Worm (Caenorhabditis elegans) whole organism, late embryonic: ENCODE results near the gene cee-1.

Source experiments
- ceh-31 ChIP-seq: sonication (generic microtip); optimal IDR thresholded peaks from 2 replicates; lab custom pipeline; 2016; ENCODE audit warnings: missing genetic modification characterization, missing compliant biosample characterization
- elt-2 ChIP-seq: sonication (generic microtip); optimal IDR thresholded peaks from 2 replicates; lab custom pipeline; 2016; ENCODE audit warnings: missing genetic modification reagents, missing genetic modification characterization, missing compliant biosample characterization
- hlh-30 ChIP-seq: sonication (generic microtip); optimal IDR thresholded peaks from 2 replicates; lab custom pipeline; 2017; ENCODE audit warnings: antibody characterized with exemption, missing genetic modification characterization, missing compliant biosample characterization; ENCODE audit not compliant: insufficient read depth
- madf-2 ChIP-seq: sonication (generic microtip); optimal IDR thresholded peaks from 2 replicates; lab custom pipeline; 2017; ENCODE audit warnings: missing genetic modification characterization, missing compliant biosample characterization

DNA sequence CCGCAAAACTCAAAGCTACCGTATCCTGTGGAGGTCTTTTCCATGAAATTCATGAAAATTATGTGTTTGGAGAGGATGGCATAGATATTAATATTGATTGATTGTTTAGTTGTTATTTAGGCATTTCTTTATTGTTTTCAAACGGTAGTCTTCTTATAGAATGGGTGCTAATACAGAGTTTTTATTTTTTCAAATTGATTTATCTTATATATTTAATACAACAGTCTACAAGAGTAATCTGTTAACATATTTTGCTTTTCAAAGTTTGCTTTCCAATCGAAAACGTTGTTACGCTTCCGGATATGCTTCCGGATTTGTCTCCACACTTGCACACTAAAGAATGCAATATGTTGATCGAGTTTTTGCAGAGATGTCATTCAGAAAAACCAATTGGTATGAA lies 45.7 kb upstream of the cee-1 start, which contains the start of gene C35D10.17:
- TF ChIP-seq ceh-31 = no peak
- TF ChIP-seq elt-2 (tag; lab: Kevin White, UChicago) = no peak
- TF ChIP-seq hlh-30 (tag; lab: Kevin White, UChicago) = no peak
- no peak for TF ChIP-seq madf-2 (tag; lab: Kevin White, UChicago)
